Worm (Caenorhabditis elegans) whole organism, mixed stage, embryonic: Measurements from ENCODE around the gene F55F3.4.

Source experiments
- bed-3 ChIP-seq: fragments of 200-800 bp; sonication (Bioruptor generic); optimal IDR thresholded peaks from 3 replicates; lab custom pipeline; 2018; ENCODE audit warnings: mild to moderate bottlenecking, missing genetic modification characterization, moderate library complexity, missing compliant biosample characterization
- blmp-1 ChIP-seq: fragments of 150-350 bp; optimal IDR thresholded peaks from 2 replicates; lab custom pipeline; 2014; ENCODE audit warnings: missing biosample characterization, missing genetic modification characterization
- ceh-39 ChIP-seq: fragments of 150-350 bp; optimal IDR thresholded peaks from 2 replicates; lab custom pipeline; 2014; ENCODE audit warnings: missing biosample characterization, missing genetic modification characterization
- ceh-83 ChIP-seq: fragments of 200-800 bp; sonication (Bioruptor generic); optimal IDR thresholded peaks from 2 replicates; lab custom pipeline; 2018; ENCODE audit warnings: mild to moderate bottlenecking, missing genetic modification characterization, missing compliant biosample characterization
- ces-1 ChIP-seq: fragments of 150-350 bp; optimal IDR thresholded peaks from 2 replicates; lab custom pipeline; 2014; ENCODE audit warnings: missing biosample characterization, missing genetic modification reagents, missing genetic modification characterization
- drap-1 ChIP-seq: fragments of 200-800 bp; sonication (Bioruptor generic); optimal IDR thresholded peaks from 3 replicates; lab custom pipeline; 2018; ENCODE audit warnings: mild to moderate bottlenecking, missing genetic modification characterization, missing compliant biosample characterization
- elt-1 ChIP-seq: sonication (generic microtip); optimal IDR thresholded peaks from 2 replicates; lab custom pipeline; 2017; ENCODE audit warnings: missing genetic modification characterization, mild to moderate bottlenecking, missing compliant biosample characterization, antibody characterized with exemption, moderate library complexity, borderline replicate concordance; ENCODE audit not compliant: insufficient read depth
- elt-3 ChIP-seq: fragments of 150-350 bp; optimal IDR thresholded peaks from 2 replicates; lab custom pipeline; 2014; ENCODE audit warnings: missing biosample characterization, missing genetic modification characterization
- flh-1 ChIP-seq: fragments of 200-800 bp; sonication (Bioruptor generic); optimal IDR thresholded peaks from 2 replicates; lab custom pipeline; 2018; ENCODE audit warnings: mild to moderate bottlenecking, missing genetic modification characterization, moderate library complexity, missing compliant biosample characterization
- ham-2 ChIP-seq: fragments of 200-800 bp; sonication (Bioruptor generic); optimal IDR thresholded peaks from 2 replicates; lab custom pipeline; 2018; ENCODE audit warnings: mild to moderate bottlenecking, missing genetic modification characterization, missing compliant biosample characterization
- lin-13 ChIP-seq: fragments of 150-350 bp; optimal IDR thresholded peaks from 2 replicates; lab custom pipeline; 2014; ENCODE audit warnings: missing biosample characterization, missing genetic modification characterization
- lin-32 ChIP-seq: fragments of 200-800 bp; sonication (Bioruptor generic); optimal IDR thresholded peaks from 2 replicates; lab custom pipeline; 2018; ENCODE audit warnings: mild to moderate bottlenecking, missing genetic modification characterization, missing compliant biosample characterization
- lsy-2 ChIP-seq: fragments of 150-350 bp; optimal IDR thresholded peaks from 2 replicates; lab custom pipeline; 2014; ENCODE audit warnings: missing biosample characterization, missing genetic modification characterization
- mab-5 ChIP-seq: fragments of 150-350 bp; optimal IDR thresholded peaks from 2 replicates; lab custom pipeline; 2014; ENCODE audit warnings: missing biosample characterization, missing genetic modification characterization
- mep-1 ChIP-seq: fragments of 150-350 bp; optimal IDR thresholded peaks from 2 replicates; lab custom pipeline; 2017; ENCODE audit warnings: missing biosample characterization, missing genetic modification reagents, missing genetic modification characterization, inconsistent platforms
- mls-2 ChIP-seq: sonication (generic microtip); optimal IDR thresholded peaks from 2 replicates; lab custom pipeline; 2016; ENCODE audit warnings: mild to moderate bottlenecking, missing genetic modification characterization, moderate library complexity, missing compliant biosample characterization
- nhr-2 ChIP-seq: fragments of 150-350 bp; optimal IDR thresholded peaks from 2 replicates; lab custom pipeline; 2014; ENCODE audit warnings: missing biosample characterization, missing genetic modification characterization
- nhr-237 ChIP-seq: fragments of 150-350 bp; optimal IDR thresholded peaks from 2 replicates; lab custom pipeline; 2014; ENCODE audit warnings: missing biosample characterization, missing genetic modification characterization
- nhr-28 ChIP-seq: fragments of 150-350 bp; optimal IDR thresholded peaks from 2 replicates; lab custom pipeline; 2014; ENCODE audit warnings: missing biosample characterization, missing genetic modification characterization
- nhr-76 ChIP-seq: sonication (generic microtip); optimal IDR thresholded peaks from 2 replicates; lab custom pipeline; 2017; ENCODE audit warnings: missing biosample characterization, missing genetic modification characterization
- pha-4 ChIP-seq: fragments of 150-350 bp; optimal IDR thresholded peaks from 2 replicates; lab custom pipeline; 2018; ENCODE audit warnings: missing biosample characterization, missing genetic modification reagents, missing genetic modification characterization
- snpc-4 ChIP-seq: fragments of 150-350 bp; optimal IDR thresholded peaks from 2 replicates; lab custom pipeline; 2014; ENCODE audit warnings: missing biosample characterization, missing genetic modification characterization
- sptf-1 ChIP-seq: sonication (generic microtip); optimal IDR thresholded peaks from 2 replicates; lab custom pipeline; 2017; ENCODE audit warnings: mild to moderate bottlenecking, missing genetic modification characterization, moderate library complexity, missing compliant biosample characterization
- tbx-8 ChIP-seq: fragments of 200-800 bp; sonication (Bioruptor generic); optimal IDR thresholded peaks from 2 replicates; lab custom pipeline; 2018; ENCODE audit warnings: mild to moderate bottlenecking, missing genetic modification characterization, moderate library complexity, missing compliant biosample characterization
- unc-120 ChIP-seq: sonication (generic microtip); optimal IDR thresholded peaks from 2 replicates; lab custom pipeline; 2017; ENCODE audit warnings: missing genetic modification characterization, missing compliant biosample characterization; ENCODE audit not compliant: poor library complexity, severe bottlenecking
- unc-39 ChIP-seq: fragments of 150-350 bp; optimal IDR thresholded peaks from 2 replicates; lab custom pipeline; 2014; ENCODE audit warnings: missing biosample characterization, missing genetic modification characterization
- unc-62 ChIP-seq: fragments of 150-350 bp; optimal IDR thresholded peaks from 2 replicates; lab custom pipeline; 2014; ENCODE audit warnings: missing biosample characterization, missing genetic modification reagents, missing genetic modification characterization
- zip-8 ChIP-seq: fragments of 150-350 bp; optimal IDR thresholded peaks from 2 replicates; lab custom pipeline; 2014; ENCODE audit warnings: missing biosample characterization, missing genetic modification characterization
- ztf-11 ChIP-seq: fragments of 150-350 bp; optimal IDR thresholded peaks from 2 replicates; lab custom pipeline; 2014; ENCODE audit warnings: missing biosample characterization, missing genetic modification characterization

Gene F55F3.4

DNA sequence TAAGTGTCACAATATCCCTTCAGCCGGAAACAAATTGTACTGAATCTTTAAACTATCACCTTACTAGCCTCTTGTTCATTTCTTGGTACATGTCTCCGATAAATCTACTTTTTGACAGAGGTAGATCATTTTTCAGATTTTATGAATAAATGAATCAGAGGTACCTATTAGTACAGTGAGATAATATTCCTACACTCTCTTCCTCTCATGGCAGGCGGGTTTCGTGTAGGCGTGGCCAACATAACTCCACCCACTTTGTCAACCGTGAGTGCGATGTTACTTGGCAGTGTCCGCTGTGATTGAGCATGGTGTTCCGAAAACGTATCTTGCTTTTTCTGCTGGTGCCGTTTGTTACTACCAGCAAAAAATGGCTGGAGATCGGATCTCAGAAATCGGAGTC lies at the start of gene F55F3.4:
TSS of gene F55F3.4 (plus strand) at position 301 of the 400 bp plus-strand sequence.
- no peak for TF ChIP-seq ceh-83 (GFP tag; lab: Kevin White, UChicago)
- TF ChIP-seq unc-62, result no peak
- no peak for TF ChIP-seq elt-3 (tag; lab: Kevin White, UChicago)
- TF ChIP-seq snpc-4, result no peak
- TF ChIP-seq nhr-76 (tag; lab: Kevin White, UChicago), result no peak
- no peak for TF ChIP-seq mab-5 (tag; lab: Kevin White, UChicago)
- TF ChIP-seq nhr-237 (tag; lab: Kevin White, UChicago), result no peak
- no peak for TF ChIP-seq nhr-2 (tag; lab: Kevin White, UChicago)
- no peak for TF ChIP-seq unc-120 (tag; lab: Kevin White, UChicago)
- TF ChIP-seq zip-8 (tag; lab: Kevin White, UChicago), result no peak
- no peak for TF ChIP-seq drap-1 (GFP tag; lab: Kevin White, UChicago)
- no peak for TF ChIP-seq ces-1 (GFP tag; lab: Kevin White, UChicago)
- no peak for TF ChIP-seq bed-3 (GFP tag; lab: Kevin White, UChicago)
- TF ChIP-seq unc-39 (tag; lab: Kevin White, UChicago), result no peak
- no peak for TF ChIP-seq sptf-1 (tag; lab: Kevin White, UChicago)
- TF ChIP-seq ham-2 (GFP tag; lab: Kevin White, UChicago), result no peak
- TF ChIP-seq elt-1, result no peak
- no peak for TF ChIP-seq ceh-39 (tag; lab: Kevin White, UChicago)
- TF ChIP-seq ztf-11 (tag; lab: Kevin White, UChicago), result no peak
- TF ChIP-seq, all 35 proteins: peak for 0

DNA sequence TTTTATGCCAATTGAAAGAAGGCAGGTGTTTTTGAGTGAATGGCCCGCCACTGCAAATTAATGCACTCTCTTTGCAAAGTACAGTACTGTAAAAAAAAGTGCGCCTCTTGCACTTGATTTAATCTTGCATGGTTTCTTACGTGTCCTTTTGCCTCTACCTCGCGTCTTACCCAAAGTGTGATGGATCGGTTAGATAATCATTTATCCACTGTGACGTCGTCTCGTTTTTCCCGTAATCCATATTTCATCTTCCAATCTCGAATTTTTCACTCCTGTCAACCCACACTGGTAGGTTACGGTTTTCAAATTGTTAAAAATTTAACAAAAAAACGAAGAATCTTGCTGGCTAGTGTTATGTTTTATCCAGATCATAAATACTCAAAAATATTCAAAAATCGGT lies 48.7 kb upstream of the F55F3.4 start:
- TF ChIP-seq elt-1 (peak; percentile 76), nhr-28 (tag; lab: Kevin White, UChicago) (no peak), lin-13 (tag; lab: Kevin White, UChicago) (no peak)
- TF ChIP-seq, all 35 proteins: peak for 1

DNA sequence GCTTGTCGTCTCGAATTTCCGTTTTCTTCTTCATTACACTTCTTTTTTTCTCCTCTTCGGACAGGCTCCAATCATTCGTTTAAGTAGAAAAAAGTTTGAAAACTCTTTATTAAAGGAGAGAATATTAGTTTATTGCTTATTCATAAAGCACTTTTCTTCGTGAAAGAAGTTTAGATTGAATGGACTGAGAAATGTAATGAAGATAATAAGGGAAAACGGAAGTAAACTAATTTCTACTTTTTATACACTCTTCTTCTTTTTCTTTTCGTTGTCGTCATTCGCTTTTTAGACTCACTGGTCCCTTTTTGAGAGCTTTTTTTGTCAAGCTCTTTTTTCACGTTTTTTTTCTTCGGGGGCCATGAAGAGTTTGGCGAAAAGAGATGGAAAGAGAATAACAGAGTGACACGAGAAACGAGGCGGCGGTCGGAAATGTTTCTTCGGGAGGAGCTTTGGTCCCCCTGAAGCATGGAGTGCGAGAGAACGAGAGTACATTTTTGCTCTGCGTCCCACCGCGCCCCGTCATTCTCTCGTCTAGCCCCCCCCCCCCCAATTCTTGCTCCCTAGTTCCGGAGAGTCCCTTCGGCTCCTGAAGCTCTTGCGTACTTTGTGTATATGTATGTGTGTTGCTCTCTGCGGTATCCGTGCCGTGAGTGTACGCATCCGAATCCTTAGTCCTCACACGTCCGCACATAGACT lies 46.1 kb upstream of the F55F3.4 start:
- TF ChIP-seq nhr-237 (tag; lab: Kevin White, UChicago), result no peak
- peak; percentile 29 for TF ChIP-seq drap-1 (GFP tag; lab: Kevin White, UChicago)
- TF ChIP-seq lsy-2 (tag; lab: Kevin White, UChicago), result no peak
- TF ChIP-seq sptf-1 (tag; lab: Kevin White, UChicago), result peak; percentile 64
- TF ChIP-seq elt-3 (tag; lab: Kevin White, UChicago), result no peak
- TF ChIP-seq mls-2 (tag; lab: Kevin White, UChicago), result no peak
- TF ChIP-seq mab-5 (tag; lab: Kevin White, UChicago), result no peak
- peak; percentile 84 for TF ChIP-seq ces-1 (GFP tag; lab: Kevin White, UChicago)
- no peak for TF ChIP-seq ceh-83 (GFP tag; lab: Kevin White, UChicago)

DNA sequence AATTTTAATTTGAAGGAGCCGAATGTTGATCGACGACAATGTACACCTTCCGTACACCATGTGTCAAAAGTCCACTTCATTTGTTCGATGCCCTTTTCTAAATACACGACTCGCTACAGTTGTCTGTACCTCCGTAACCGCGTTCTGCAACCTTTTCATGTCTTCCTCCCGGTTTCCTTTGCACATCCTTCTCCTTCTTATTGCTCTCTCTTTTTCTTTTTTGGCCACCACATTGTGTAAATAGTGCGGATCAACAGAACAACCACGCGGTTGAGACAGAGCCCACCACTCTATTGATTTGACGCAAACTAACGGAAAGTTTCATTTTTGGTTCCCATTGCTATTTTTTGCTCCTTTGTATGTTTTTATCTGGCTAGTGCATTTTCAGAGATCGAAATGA lies 42.0 kb upstream of the F55F3.4 start:
- no peak for TF ChIP-seq nhr-2 (tag; lab: Kevin White, UChicago)
- TF ChIP-seq mep-1 (tag; lab: Kevin White, UChicago), result peak; percentile 1
- no peak for TF ChIP-seq tbx-8 (GFP tag; lab: Kevin White, UChicago)
- no peak for TF ChIP-seq lin-13 (tag; lab: Kevin White, UChicago)
- no peak for TF ChIP-seq unc-62
- TF ChIP-seq elt-1, result no peak
- no peak for TF ChIP-seq nhr-237 (tag; lab: Kevin White, UChicago)
- no peak for TF ChIP-seq blmp-1 (tag; lab: Kevin White, UChicago)
- peak; percentile 54 for TF ChIP-seq pha-4 (tag; lab: Kevin White, UChicago)

DNA sequence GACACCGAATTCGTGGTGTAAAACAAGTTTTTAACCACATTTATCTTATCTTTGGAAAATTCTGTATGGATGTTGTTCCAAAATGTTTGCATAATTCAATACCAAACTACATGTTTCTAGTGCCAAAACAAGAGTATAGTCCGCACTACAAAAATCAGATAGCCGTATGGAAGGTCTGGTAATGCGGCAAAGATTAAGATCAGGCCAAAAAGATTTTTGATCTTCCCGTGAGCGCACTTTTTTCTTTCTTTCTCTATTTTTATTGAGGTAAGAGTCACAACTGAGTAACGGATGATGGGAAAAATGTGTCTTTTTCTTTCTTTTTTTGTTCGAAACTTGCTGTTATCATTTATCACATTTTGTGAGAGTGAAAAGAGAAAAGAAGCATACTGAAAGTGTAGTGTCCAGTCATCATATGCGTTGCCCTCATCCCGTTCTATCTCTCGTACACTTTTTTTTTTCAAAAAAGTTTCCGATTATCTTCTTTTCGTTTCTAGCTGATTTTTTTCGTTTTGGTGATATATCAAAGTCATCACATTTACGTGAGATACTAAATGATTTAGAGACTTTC lies 40.7 kb upstream of the F55F3.4 start:
- TF ChIP-seq ces-1 (GFP tag; lab: Kevin White, UChicago) (no peak), elt-1 (peak; percentile 96), nhr-76 (tag; lab: Kevin White, UChicago) (no peak), ham-2 (GFP tag; lab: Kevin White, UChicago) (peak; percentile 18), snpc-4 (no peak), unc-62 (peak; percentile 3)

DNA sequence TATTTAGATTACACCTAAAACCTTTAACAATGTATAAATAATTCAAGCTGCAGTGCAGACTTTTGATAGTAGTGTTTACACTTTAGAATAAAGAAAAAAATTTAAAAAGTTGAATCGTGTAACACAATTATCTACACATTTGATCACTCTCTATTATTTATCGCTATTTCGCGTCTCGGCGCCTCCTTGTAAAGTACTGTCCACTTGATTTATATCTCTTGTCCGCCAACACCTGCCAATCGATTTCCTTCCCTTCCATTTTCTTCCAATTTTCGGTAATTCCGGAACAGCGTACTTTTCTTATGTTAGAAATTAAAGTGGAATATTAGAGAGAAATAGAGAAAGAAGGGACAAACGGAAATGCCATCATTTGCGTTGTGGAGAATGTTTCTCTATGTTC lies 39.8 kb upstream of the F55F3.4 start:
- TF ChIP-seq ceh-83 (GFP tag; lab: Kevin White, UChicago), result no peak
- TF ChIP-seq lin-32, result no peak
- TF ChIP-seq ceh-39 (tag; lab: Kevin White, UChicago), result no peak
- TF ChIP-seq nhr-28 (tag; lab: Kevin White, UChicago), result no peak
- TF ChIP-seq flh-1 (GFP tag; lab: Kevin White, UChicago), result no peak
- TF ChIP-seq pha-4 (tag; lab: Kevin White, UChicago), result peak; percentile 27
- TF ChIP-seq nhr-2 (tag; lab: Kevin White, UChicago), result no peak
- TF ChIP-seq unc-62, result peak; percentile 24
- TF ChIP-seq elt-1, result peak; percentile 44
- TF ChIP-seq, all 35 proteins: peak for 3
